Fruit fly (Drosophila melanogaster): ENCODE measurements around the gene Smg5.

Gene Smg5

DNA sequence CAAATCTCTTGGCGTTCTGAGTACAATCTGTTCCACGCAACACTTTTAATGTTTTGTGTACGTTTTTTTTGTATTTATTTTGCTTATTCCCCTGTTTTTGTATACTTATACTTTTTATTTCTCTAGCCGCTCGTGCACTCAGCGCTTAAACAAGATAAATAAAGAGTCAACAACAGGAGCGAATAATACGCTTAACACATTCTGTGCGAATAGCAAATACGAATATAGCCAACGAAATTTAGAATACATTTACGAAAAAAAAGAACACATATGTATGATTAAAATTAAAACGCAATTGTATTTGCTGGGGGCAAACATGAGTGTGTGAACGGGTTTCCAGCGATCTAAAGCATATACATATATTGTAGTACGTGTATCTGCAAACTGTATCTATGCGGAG, 22.5 kb downstream of the Smg5 start (continued):
- peak; percentile 25 for TF ChIP-seq eyg (GFP tag; optimal IDR thresholded peaks at IDR 0.05)
- TF ChIP-seq CG4360 (GFP tag; IDR thresholded peaks at IDR 0.05) = no peak
- peak; percentile 22 for TF ChIP-seq CG17568 (GFP tag; optimal IDR thresholded peaks at IDR 0.05)
- peak; percentile 35 for TF ChIP-seq mam (GFP tag; optimal IDR thresholded peaks at IDR 0.05)
- peak; percentile 55 for TF ChIP-seq sens (GFP tag)
- no peak for TF ChIP-seq slp2 (GFP tag; optimal IDR thresholded peaks at IDR 0.05)
- no peak for TF ChIP-seq lmd (GFP tag; IDR thresholded peaks at IDR 0.05)
- peak; percentile 7 for TF ChIP-seq scrt (GFP tag; optimal IDR thresholded peaks at IDR 0.05)
- TF ChIP-seq CG12659 (GFP tag; optimal IDR thresholded peaks at IDR 0.05) = peak; percentile 21
- peak; percentile 6 for TF ChIP-seq grau (tag; optimal IDR thresholded peaks at IDR 0.05)
- no peak for TF ChIP-seq Optix (GFP tag; IDR thresholded peaks at IDR 0.05)
- no peak for TF ChIP-seq Dp (GFP tag; optimal IDR thresholded peaks at IDR 0.05)
- peak; percentile 34; the same call in 1 of the 2 replicates for TF ChIP-seq Rfx (GFP tag; IDR thresholded peaks at IDR 0.05)
- TF ChIP-seq CG9932 (GFP tag; IDR thresholded peaks at IDR 0.05) = 0 out of 2 replicates have a peak, but pooled peaks have one; percentile 34
- peak; percentile 28; the same call in 1 of the 2 replicates for TF ChIP-seq Atf6 (GFP tag; IDR thresholded peaks at IDR 0.05)
- no peak for TF ChIP-seq CG4424 (GFP tag; optimal IDR thresholded peaks at IDR 0.05)
- no peak for TF ChIP-seq MTF-1 (GFP tag; optimal IDR thresholded peaks at IDR 0.05; ENCODE audit: borderline replicate concordance)
- TF ChIP-seq CG10543 (GFP tag; optimal IDR thresholded peaks at IDR 0.05) = peak; percentile 68
- TF ChIP-seq lbe (GFP tag; optimal IDR thresholded peaks at IDR 0.05) = peak; percentile 74
- peak; percentile 6 for TF ChIP-seq CG9817 (tag; optimal IDR thresholded peaks at IDR 0.05)
- TF ChIP-seq CHES-1-like (GFP tag; optimal IDR thresholded peaks at IDR 0.05) = peak; percentile 38
- TF ChIP-seq sd (tag; optimal IDR thresholded peaks at IDR 0.05) = peak; percentile 61
- TF ChIP-seq Dek (tag; optimal IDR thresholded peaks at IDR 0.05) = peak; percentile 28
- TF ChIP-seq Med (GFP tag) = peak; percentile 82
- peak; percentile 50 for TF ChIP-seq CG12769 (tag; optimal IDR thresholded peaks at IDR 0.05)
- peak; percentile 24 for TF ChIP-seq CG7786 (GFP tag; optimal IDR thresholded peaks at IDR 0.05)
- TF ChIP-seq zfh2 (GFP tag; optimal IDR thresholded peaks at IDR 0.05) = peak; percentile 10
- 0 out of 2 replicates have a peak, but pooled peaks have one; percentile 14 for TF ChIP-seq CG3847 (GFP tag; IDR thresholded peaks at IDR 0.05)
- TF ChIP-seq HHEX (GFP tag; optimal IDR thresholded peaks at IDR 0.05) = peak; percentile 17
- peak; percentile 54 for TF ChIP-seq CG2678 (tag; optimal IDR thresholded peaks at IDR 0.05)
- peak; percentile 28 for TF ChIP-seq CG13894 (tag; optimal IDR thresholded peaks at IDR 0.05)
- TF ChIP-seq BtbVII (GFP tag; optimal IDR thresholded peaks at IDR 0.05) = peak; percentile 48
- no peak for TF ChIP-seq Oli (tag; optimal IDR thresholded peaks at IDR 0.05)
- peak; percentile 22 for TF ChIP-seq lilli (GFP tag; optimal IDR thresholded peaks at IDR 0.05)
- TF ChIP-seq fd3F (GFP tag; optimal IDR thresholded peaks at IDR 0.05) = peak; percentile 52
- TF ChIP-seq sug (tag; optimal IDR thresholded peaks at IDR 0.05) = peak; percentile 24
- TF ChIP-seq chinmo (GFP tag; IDR thresholded peaks at IDR 0.05; ENCODE audit: partially characterized antibody) = 0 out of 4 replicates have a peak, but pooled peaks have one; percentile 24
- TF ChIP-seq ftz-f1 (GFP tag; optimal IDR thresholded peaks at IDR 0.05) = no peak
- peak; percentile 23; the same call in 1 of the 3 replicates for TF ChIP-seq Dbx (GFP tag; IDR thresholded peaks at IDR 0.05)
- no peak for TF ChIP-seq CG4730 (GFP tag; IDR thresholded peaks at IDR 0.05)
- peak; percentile 59 for TF ChIP-seq her (GFP tag; optimal IDR thresholded peaks at IDR 0.05)
- no peak for TF ChIP-seq gt (GFP tag; IDR thresholded peaks at IDR 0.05)
- peak; percentile 3 for TF ChIP-seq crc (GFP tag; optimal IDR thresholded peaks at IDR 0.05)
- peak; percentile 39 for TF ChIP-seq pho (GFP tag; optimal IDR thresholded peaks at IDR 0.05)
- no peak for TF ChIP-seq corto (GFP tag; optimal IDR thresholded peaks at IDR 0.05)
- TF ChIP-seq schlank (tag; optimal IDR thresholded peaks at IDR 0.05) = peak; percentile 44
- TF ChIP-seq CG10209 (GFP tag; optimal IDR thresholded peaks at IDR 0.05) = peak; percentile 27
- TF ChIP-seq CTCF (GFP tag; optimal IDR thresholded peaks at IDR 0.05) = no peak
- TF ChIP-seq lab (GFP tag; optimal IDR thresholded peaks at IDR 0.05) = peak; percentile 80
- TF ChIP-seq tll (GFP tag; optimal IDR thresholded peaks at IDR 0.05) = no peak
- TF ChIP-seq Fer3 (tag; optimal IDR thresholded peaks at IDR 0.05) = peak; percentile 51

Measured in whole organism, embryonic.